Fruit fly (Drosophila melanogaster) whole organism: Measurements from ENCODE around the gene CG31265.

Source experiments
- CG8478 ChIP-seq: fragments of >200 bp; optimal IDR thresholded peaks from 2 replicates; lab custom pipeline; 2018; ENCODE audit warnings: inconsistent platforms
- Dll ChIP-seq: fragments of >200 bp; optimal IDR thresholded peaks from 2 replicates; lab custom pipeline; 2017
- EcR ChIP-seq, 2 experiments: fragments of >200 bp; optimal IDR thresholded peaks; 2 replicates each; lab custom pipeline; 2017; ENCODE audit warnings: missing biosample characterization in 2 of 2, missing genetic modification characterization in 2 of 2, missing genetic modification reagents in 2 of 2
- pan ChIP-seq: fragments of >200 bp; optimal IDR thresholded peaks from 2 replicates; lab custom pipeline; 2017
- psq ChIP-seq: fragments of >200 bp; optimal IDR thresholded peaks from 2 replicates; lab custom pipeline; 2017
- usp ChIP-seq: fragments of >200 bp; optimal IDR thresholded peaks from 2 replicates; lab custom pipeline; 2017; ENCODE audit warnings: missing biosample characterization, missing genetic modification characterization, mixed read lengths

DNA sequence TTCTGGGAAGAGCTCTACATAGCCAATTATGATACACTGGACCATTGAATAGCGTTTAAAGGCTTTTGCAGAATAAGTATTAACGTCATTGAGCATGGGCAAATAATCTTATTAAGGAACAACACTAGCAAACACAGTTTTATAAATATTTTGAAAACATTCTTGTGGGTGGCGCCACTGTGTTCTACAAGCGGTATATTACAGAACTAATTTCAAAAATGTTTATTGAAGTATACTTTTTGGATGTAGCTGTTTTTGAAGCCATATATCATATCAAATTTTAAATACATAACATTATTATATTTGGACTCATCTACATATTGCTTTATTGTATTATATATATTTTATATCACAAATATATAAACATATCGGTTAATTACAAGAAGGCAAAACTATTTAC lies 19.1 kb upstream of the CG31265 start:
- TF ChIP-seq psq (lab: Kevin White, UChicago) (no peak), EcR (GFP tag; optimal IDR thresholded peaks at IDR 0.05; lab: Kevin White, UChicago) (no peak), usp (GFP tag; lab: Kevin White, UChicago) (no peak), pan (lab: Kevin White, UChicago) (no peak), CG8478 (lab: Kevin White, UChicago) (no peak), Dll (lab: Kevin White, UChicago) (no peak)
